Fruit fly (Drosophila melanogaster): ENCODE results near the gene CG12229.

DNA sequence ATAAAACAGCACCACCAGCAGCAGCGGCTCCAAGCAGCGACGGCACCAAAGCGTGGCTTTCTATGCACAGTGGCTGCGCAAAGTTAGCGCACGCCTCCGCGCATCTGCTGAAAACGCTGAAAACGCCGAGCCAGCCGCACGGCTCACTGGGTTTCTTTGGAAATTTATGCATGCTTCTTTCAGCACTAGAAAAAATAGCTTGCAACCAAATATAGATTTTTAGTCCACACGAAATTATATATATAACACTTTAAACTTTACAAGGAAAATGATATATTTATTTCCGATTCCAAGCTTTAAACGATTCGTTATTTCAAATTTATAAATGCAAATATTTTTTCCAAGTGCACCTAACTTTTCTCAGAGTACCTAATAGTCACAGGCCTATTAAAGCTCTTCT, 31.6 kb downstream of the CG12229 start:
- no peak for TF ChIP-seq Ptx1 (GFP tag; IDR thresholded peaks at IDR 0.05)
- no peak for TF ChIP-seq yki (optimal IDR thresholded peaks at IDR 0.05)
